Fruit fly (Drosophila melanogaster) whole organism, prepupa: ENCODE measurements around the gene CG13458.

Experiments
- CG10631 ChIP-seq: fragments of 200-800 bp; sonication (Bioruptor generic); optimal IDR thresholded peaks from 2 replicates; lab custom pipeline; 2016; ENCODE audit warnings: missing biosample characterization, missing genetic modification characterization
- CG10669 ChIP-seq: fragments of 200-800 bp; sonication (Bioruptor generic); optimal IDR thresholded peaks from 3 replicates; lab custom pipeline; 2018; ENCODE audit warnings: missing biosample characterization, mild to moderate bottlenecking, missing genetic modification characterization, moderate library complexity
- CG11294 ChIP-seq: fragments of 200-800 bp; sonication (Bioruptor generic); IDR thresholded peaks from 2 replicates; pipeline ENCODE4 v1.3.6; 2022; ENCODE audit warnings: missing biosample characterization, missing genetic modification characterization
- CG11762 ChIP-seq: fragments of 200-800 bp; sonication (Bioruptor generic); optimal IDR thresholded peaks from 3 replicates; lab custom pipeline; 2016; ENCODE audit warnings: missing biosample characterization, missing genetic modification characterization; ENCODE audit not compliant: insufficient read depth
- CG11902 ChIP-seq: fragments of 200-800 bp; sonication (Bioruptor generic); optimal IDR thresholded peaks from 3 replicates; lab custom pipeline; 2016; ENCODE audit warnings: missing biosample characterization, missing genetic modification characterization
- CG15336 ChIP-seq: fragments of 200-800 bp; sonication (Bioruptor generic); IDR thresholded peaks from 2 replicates; pipeline ENCODE4 v1.3.6; 2022; ENCODE audit warnings: missing biosample characterization, missing genetic modification characterization
- CG16779 ChIP-seq: fragments of 200-800 bp; sonication (Bioruptor generic); optimal IDR thresholded peaks from 3 replicates; lab custom pipeline; 2017; ENCODE audit warnings: missing biosample characterization, mild to moderate bottlenecking, missing genetic modification characterization
- CG3032 ChIP-seq: fragments of 200-800 bp; optimal IDR thresholded peaks from 2 replicates; lab custom pipeline; 2019; ENCODE audit warnings: missing biosample characterization, mild to moderate bottlenecking, missing genetic modification characterization, moderate library complexity
- CG31627 ChIP-seq: fragments of 200-800 bp; sonication (Bioruptor generic); optimal IDR thresholded peaks from 3 replicates; lab custom pipeline; 2016; ENCODE audit warnings: missing biosample characterization, missing genetic modification characterization
- CG32006 ChIP-seq: fragments of 200-800 bp; sonication (Bioruptor generic); optimal IDR thresholded peaks from 3 replicates; lab custom pipeline; 2017; ENCODE audit warnings: missing biosample characterization, mild to moderate bottlenecking, missing genetic modification characterization
- CG4318 ChIP-seq: fragments of 200-800 bp; sonication (Bioruptor generic); optimal IDR thresholded peaks from 3 replicates; lab custom pipeline; 2017; ENCODE audit warnings: missing biosample characterization, mild to moderate bottlenecking, missing genetic modification characterization
- CG6276 ChIP-seq: fragments of 200-800 bp; sonication (Bioruptor generic); optimal IDR thresholded peaks from 2 replicates; lab custom pipeline; 2017; ENCODE audit warnings: missing biosample characterization, mild to moderate bottlenecking, missing genetic modification characterization
- CG6792 ChIP-seq: fragments of 200-800 bp; sonication (Bioruptor generic); optimal IDR thresholded peaks from 3 replicates; lab custom pipeline; 2016; ENCODE audit warnings: missing biosample characterization, missing genetic modification characterization
- CG6808 ChIP-seq: fragments of 200-800 bp; sonication (Bioruptor generic); optimal IDR thresholded peaks from 3 replicates; lab custom pipeline; 2017; ENCODE audit warnings: missing biosample characterization, missing genetic modification characterization, mild to moderate bottlenecking, moderate library complexity, missing genetic modification reagents
- CG6854 ChIP-seq: fragments of 200-800 bp; sonication (Bioruptor generic); optimal IDR thresholded peaks from 2 replicates; lab custom pipeline; 2017; ENCODE audit warnings: missing biosample characterization, mild to moderate bottlenecking, missing genetic modification characterization
- CG7368 ChIP-seq: fragments of 200-800 bp; sonication (Bioruptor generic); optimal IDR thresholded peaks from 3 replicates; lab custom pipeline; 2016; ENCODE audit warnings: missing biosample characterization, missing genetic modification characterization
- CG8119 ChIP-seq: fragments of 200-800 bp; sonication (Bioruptor generic); IDR thresholded peaks from 3 replicates; pipeline ENCODE4 v1.3.6; 2022; ENCODE audit warnings: missing biosample characterization, missing genetic modification characterization
- CG8319 ChIP-seq: fragments of 200-800 bp; sonication (Bioruptor generic); optimal IDR thresholded peaks from 3 replicates; lab custom pipeline; 2016; ENCODE audit warnings: missing biosample characterization, missing genetic modification characterization
- Eip75B ChIP-seq: fragments of 200-800 bp; sonication (Bioruptor generic); optimal IDR thresholded peaks from 3 replicates; lab custom pipeline; 2016; ENCODE audit warnings: missing biosample characterization, missing genetic modification characterization
- Eip78C ChIP-seq: fragments of 200-800 bp; sonication (Bioruptor generic); peaks from one replicate; lab custom pipeline; 2016; ENCODE audit warnings: missing biosample characterization, missing genetic modification characterization
- Eip93F ChIP-seq: fragments of 200-800 bp; sonication (Bioruptor generic); optimal IDR thresholded peaks from 2 replicates; lab custom pipeline; 2016; ENCODE audit warnings: missing biosample characterization, mild to moderate bottlenecking, missing genetic modification characterization
- Ets21C ChIP-seq: fragments of 200-800 bp; sonication (Bioruptor generic); optimal IDR thresholded peaks from 3 replicates; lab custom pipeline; 2016; ENCODE audit warnings: missing biosample characterization, missing genetic modification characterization
- Gug ChIP-seq: fragments of 200-800 bp; sonication (Bioruptor generic); IDR thresholded peaks from 2 replicates; pipeline ENCODE4 v1.3.6; 2022; ENCODE audit warnings: missing biosample characterization, missing genetic modification characterization
- Lpt ChIP-seq: fragments of 200-800 bp; sonication (Bioruptor generic); optimal IDR thresholded peaks from 3 replicates; lab custom pipeline; 2016; ENCODE audit warnings: missing biosample characterization, missing genetic modification characterization
- Met ChIP-seq: fragments of 200-800 bp; sonication (Bioruptor generic); optimal IDR thresholded peaks from 3 replicates; lab custom pipeline; 2016; ENCODE audit warnings: missing biosample characterization, missing genetic modification characterization
- OdsH ChIP-seq: fragments of 200-800 bp; sonication (Bioruptor generic); optimal IDR thresholded peaks from 3 replicates; lab custom pipeline; 2016; ENCODE audit warnings: missing biosample characterization, missing genetic modification characterization
- Sox102F ChIP-seq: fragments of 200-800 bp; sonication (Bioruptor generic); optimal IDR thresholded peaks from 2 replicates; lab custom pipeline; 2016; ENCODE audit warnings: missing biosample characterization, mild to moderate bottlenecking, missing genetic modification characterization
- Sox15 ChIP-seq: fragments of 200-800 bp; sonication (Bioruptor generic); optimal IDR thresholded peaks from 3 replicates; lab custom pipeline; 2016; ENCODE audit warnings: missing biosample characterization, missing genetic modification characterization
- achi ChIP-seq: fragments of 200-800 bp; sonication (Bioruptor generic); optimal IDR thresholded peaks from 3 replicates; lab custom pipeline; 2016; ENCODE audit warnings: missing biosample characterization, missing genetic modification characterization
- acj6 ChIP-seq: fragments of 200-800 bp; sonication (Bioruptor generic); optimal IDR thresholded peaks from 3 replicates; lab custom pipeline; 2016; ENCODE audit warnings: missing biosample characterization, missing genetic modification characterization
- cyc ChIP-seq: fragments of 200-800 bp; sonication (Bioruptor generic); optimal IDR thresholded peaks from 3 replicates; lab custom pipeline; 2016; ENCODE audit warnings: missing biosample characterization, missing genetic modification characterization
- dac ChIP-seq: fragments of 200-800 bp; sonication (Bioruptor generic); optimal IDR thresholded peaks from 2 replicates; lab custom pipeline; 2017; ENCODE audit warnings: missing biosample characterization, mild to moderate bottlenecking, missing genetic modification characterization
- eg ChIP-seq: fragments of 200-800 bp; sonication (Bioruptor generic); IDR thresholded peaks from 3 replicates; pipeline ENCODE4 v1.3.6; 2022; ENCODE audit warnings: missing biosample characterization, missing genetic modification characterization
- esn ChIP-seq: fragments of 200-800 bp; sonication (Bioruptor generic); optimal IDR thresholded peaks from 2 replicates; lab custom pipeline; 2016; ENCODE audit warnings: missing biosample characterization, mild to moderate bottlenecking, missing genetic modification characterization, moderate library complexity
- fd59A ChIP-seq: fragments of 200-800 bp; sonication (Bioruptor generic); optimal IDR thresholded peaks from 2 replicates; lab custom pipeline; 2017; ENCODE audit warnings: missing biosample characterization, mild to moderate bottlenecking, missing genetic modification characterization, missing genetic modification reagents
- fkh ChIP-seq: fragments of 200-800 bp; sonication (Bioruptor generic); optimal IDR thresholded peaks from 3 replicates; lab custom pipeline; 2017; ENCODE audit warnings: missing biosample characterization, mild to moderate bottlenecking, missing genetic modification characterization, moderate library complexity
- net ChIP-seq: fragments of 200-800 bp; sonication (Bioruptor generic); optimal IDR thresholded peaks from 3 replicates; lab custom pipeline; 2016; ENCODE audit warnings: missing biosample characterization, missing genetic modification characterization
- salr ChIP-seq, 2 experiments: fragments of 200-800 bp; sonication (Bioruptor generic); optimal IDR thresholded peaks; 3 replicates each; lab custom pipeline; 2016 to 2018; ENCODE audit warnings: missing biosample characterization in 2 of 2, missing genetic modification characterization in 2 of 2, mild to moderate bottlenecking in 1 of 2
- spab ChIP-seq: fragments of 200-800 bp; sonication (Bioruptor generic); optimal IDR thresholded peaks from 2 replicates; lab custom pipeline; 2017; ENCODE audit warnings: missing biosample characterization, mild to moderate bottlenecking, missing genetic modification characterization, missing genetic modification reagents
- svp ChIP-seq: fragments of 200-800 bp; sonication (Bioruptor generic); peaks from one replicate; lab custom pipeline; 2016; ENCODE audit warnings: missing biosample characterization, missing genetic modification characterization
- topi ChIP-seq: fragments of 200-800 bp; sonication (Bioruptor generic); optimal IDR thresholded peaks from 3 replicates; lab custom pipeline; 2016; ENCODE audit warnings: missing biosample characterization, missing genetic modification characterization
- vri ChIP-seq: fragments of 200-800 bp; sonication (Bioruptor generic); optimal IDR thresholded peaks from 3 replicates; lab custom pipeline; 2016; ENCODE audit warnings: missing biosample characterization, mild to moderate bottlenecking, missing genetic modification characterization

Gene CG13458

DNA sequence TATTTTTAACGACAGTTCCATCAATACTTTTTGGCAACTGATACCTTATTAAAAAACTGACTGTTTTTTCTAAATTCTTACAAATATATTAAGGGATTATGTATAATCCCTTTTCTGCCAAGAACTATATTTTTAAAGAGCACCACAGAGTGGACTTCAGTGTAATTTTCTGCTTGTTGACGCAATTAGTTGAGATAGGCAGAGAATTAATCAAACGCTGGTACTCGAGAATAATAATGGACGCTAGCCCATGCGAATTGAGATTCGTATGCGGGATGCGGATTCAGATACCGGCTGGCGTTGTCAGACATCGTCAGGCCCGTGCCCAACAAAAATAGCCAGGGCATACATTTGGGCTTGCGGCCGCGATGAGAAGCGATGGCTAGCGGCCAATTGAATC is at the start of gene CG13458:
Gene CG13458, plus strand, starts transcription at position 301 of the 400 bp plus-strand sequence.
- TF ChIP-seq vri = no peak
- no peak for TF ChIP-seq svp
- TF ChIP-seq CG6792 (GFP tag; lab: Kevin White, UChicago) = no peak
- no peak for TF ChIP-seq CG7368
- 0 out of 2 replicates have a peak, but pooled peaks have one; percentile 7 for TF ChIP-seq CG15336 (GFP tag; lab: Robert Waterston, UW)
- no peak for TF ChIP-seq Eip75B
- TF ChIP-seq eg (GFP tag; lab: Robert Waterston, UW) = no peak
- TF ChIP-seq Sox102F (GFP tag; lab: Kevin White, UChicago) = no peak
- no peak for TF ChIP-seq CG10669
- peak; percentile 68 for TF ChIP-seq Eip78C (GFP tag; lab: Kevin White, UChicago)
- no peak for TF ChIP-seq CG11902 (GFP tag; lab: Kevin White, UChicago)
- TF ChIP-seq topi (GFP tag; lab: Kevin White, UChicago) = no peak
- no peak for TF ChIP-seq CG31627 (GFP tag; lab: Kevin White, UChicago)
- TF ChIP-seq Ets21C (GFP tag; lab: Kevin White, UChicago) = no peak
- TF ChIP-seq, all 60 proteins: peak for 2

DNA sequence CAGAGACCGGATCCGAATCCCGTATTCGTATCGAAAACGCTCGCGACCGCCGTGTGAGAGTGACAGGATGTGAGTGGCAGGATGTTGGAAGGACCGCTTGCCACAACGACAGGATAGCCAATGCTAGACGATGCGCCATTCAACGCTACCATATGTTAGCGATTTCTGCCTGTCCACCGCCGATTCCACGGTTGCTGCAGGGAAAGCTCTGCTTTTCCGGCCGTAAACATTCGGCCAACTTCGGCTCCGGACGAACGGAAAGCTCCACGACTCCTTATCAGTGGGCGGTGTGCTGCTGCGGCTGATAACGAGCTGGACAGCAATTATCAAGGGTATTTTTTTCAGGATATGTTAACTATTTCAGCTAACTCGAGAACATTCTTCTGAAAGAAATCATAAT is 48.5 kb upstream of the CG13458 start, which contains the start of gene Sytbeta:
Gene Sytbeta, minus strand, starts transcription at position 101 of the 400 bp plus-strand sequence.
- TF ChIP-seq achi (GFP tag; lab: Kevin White, UChicago) (no peak), vri (no peak), Gug (GFP tag; lab: Robert Waterston, UW) (no peak), CG10631 (GFP tag; lab: Kevin White, UChicago) (no peak), svp (no peak), net (GFP tag; lab: Kevin White, UChicago) (no peak), CG4318 (GFP tag; lab: Kevin White, UChicago) (no peak), CG11902 (GFP tag; lab: Kevin White, UChicago) (no peak), CG8319 (GFP tag; lab: Kevin White, UChicago) (no peak), OdsH (GFP tag; lab: Kevin White, UChicago) (no peak), CG6808 (GFP tag; lab: Kevin White, UChicago) (no peak), Lpt (GFP tag; lab: Kevin White, UChicago) (no peak), CG6792 (GFP tag; lab: Kevin White, UChicago) (no peak), fkh (GFP tag; lab: Kevin White, UChicago) (no peak), esn (GFP tag; lab: Kevin White, UChicago) (no peak), CG11294 (no peak), Sox102F (GFP tag; lab: Kevin White, UChicago) (no peak), acj6 (GFP tag; lab: Kevin White, UChicago) (no peak), dac (GFP tag; lab: Kevin White, UChicago) (no peak), CG11762 (GFP tag; lab: Kevin White, UChicago) (no peak)

DNA sequence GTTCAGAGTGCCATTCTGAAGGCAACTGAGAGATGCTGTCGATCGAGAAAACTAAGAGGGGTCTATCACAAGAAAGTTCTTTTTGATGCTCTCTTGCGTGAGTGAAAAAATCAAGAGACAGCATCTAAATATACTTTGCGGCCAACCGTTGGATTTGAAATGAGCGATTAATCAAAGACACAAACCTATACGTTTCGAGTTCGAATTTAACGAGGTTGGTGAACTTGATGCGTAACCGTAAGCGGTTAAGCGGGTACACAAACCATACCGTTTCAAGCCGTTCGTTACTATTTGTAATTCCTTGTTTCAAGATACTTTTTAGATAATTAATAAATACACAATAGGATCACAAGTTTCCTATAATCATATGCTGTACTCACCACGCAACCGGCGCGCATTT is 41.2 kb upstream of the CG13458 start:
- no peak for TF ChIP-seq CG11762 (GFP tag; lab: Kevin White, UChicago)
- no peak for TF ChIP-seq CG8319 (GFP tag; lab: Kevin White, UChicago)
- no peak for TF ChIP-seq CG3032 (tag; lab: Kevin White, UChicago)
- no peak for TF ChIP-seq Sox15 (GFP tag; lab: Kevin White, UChicago)
- TF ChIP-seq Met (GFP tag; lab: Kevin White, UChicago) = no peak
- no peak for TF ChIP-seq CG32006 (GFP tag; lab: Kevin White, UChicago)
- TF ChIP-seq CG8119 (GFP tag; lab: Robert Waterston, UW) = no peak
- TF ChIP-seq CG4318 (GFP tag; lab: Kevin White, UChicago) = no peak
- no peak for TF ChIP-seq dac (GFP tag; lab: Kevin White, UChicago)
- no peak for TF ChIP-seq Eip93F (GFP tag; lab: Kevin White, UChicago)
- TF ChIP-seq eg (GFP tag; lab: Robert Waterston, UW) = no peak

DNA sequence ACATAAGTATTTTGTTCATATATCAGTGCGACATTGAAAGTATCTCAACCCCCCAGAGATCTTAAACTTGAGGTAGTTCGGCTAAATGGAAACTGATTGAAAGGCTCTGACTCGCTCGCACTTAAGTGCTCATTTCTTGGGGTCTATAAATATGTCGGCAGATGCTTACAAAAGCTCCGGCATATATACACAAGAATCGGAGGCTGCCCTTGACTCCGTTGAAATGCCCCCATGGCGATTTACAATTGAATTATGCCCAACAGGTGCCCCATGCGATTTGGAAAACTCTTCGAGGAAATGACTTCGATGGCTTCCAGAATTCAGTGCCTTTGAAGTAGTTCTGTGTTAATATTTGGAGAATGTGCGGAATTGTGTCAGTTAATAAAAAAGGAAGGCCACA is 39.7 kb upstream of the CG13458 start:
- TF ChIP-seq spab (GFP tag; lab: Kevin White, UChicago) = no peak
- TF ChIP-seq Sox102F (GFP tag; lab: Kevin White, UChicago) = no peak
- TF ChIP-seq Eip93F (GFP tag; lab: Kevin White, UChicago) = no peak
- TF ChIP-seq CG6276 (GFP tag; lab: Kevin White, UChicago) = no peak
- TF ChIP-seq CG6854 (GFP tag; lab: Kevin White, UChicago) = no peak
- TF ChIP-seq CG7368 = no peak
- TF ChIP-seq CG6792 (GFP tag; lab: Kevin White, UChicago) = no peak
- TF ChIP-seq CG10631 (GFP tag; lab: Kevin White, UChicago) = no peak
- TF ChIP-seq salr (GFP tag; optimal IDR thresholded peaks at IDR 0.05; lab: Kevin White, UChicago) = no peak
- no peak for TF ChIP-seq esn (GFP tag; lab: Kevin White, UChicago)
- TF ChIP-seq fd59A = no peak
- TF ChIP-seq cyc (GFP tag; lab: Kevin White, UChicago) = no peak
- no peak for TF ChIP-seq CG16779 (tag; lab: Kevin White, UChicago)
